Worm (Caenorhabditis elegans): ENCODE results near the gene ugt-50.

The ugt-50 gene

DNA sequence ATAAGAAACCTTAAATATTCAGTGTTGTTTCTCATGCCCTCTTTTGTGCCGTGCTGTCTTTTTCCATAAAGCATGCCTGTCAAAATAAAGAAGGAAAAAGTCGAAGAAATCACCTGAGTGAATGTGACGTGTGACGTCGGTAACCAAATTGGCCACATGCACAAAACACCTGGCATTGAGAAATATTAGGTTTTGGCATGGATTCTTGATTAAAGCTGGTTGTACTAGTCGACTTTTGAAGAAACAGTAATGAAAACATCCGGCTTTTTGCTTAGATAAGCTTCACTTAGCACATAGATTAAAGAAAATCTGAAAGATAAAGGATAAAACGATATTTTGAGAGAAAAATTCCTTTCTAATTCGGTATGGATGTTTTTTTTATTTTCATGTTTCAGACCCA lies 34.8 kb downstream of the ugt-50 start:
- TF ChIP-seq ceh-22 (tag; optimal IDR thresholded peaks at IDR 0.05) (no peak), dmd-4 (tag; optimal IDR thresholded peaks at IDR 0.05; ENCODE audit: borderline replicate concordance) (no peak), ceh-19 (GFP tag; optimal IDR thresholded peaks at IDR 0.05) (no peak), ceh-6 (GFP tag; optimal IDR thresholded peaks at IDR 0.05) (no peak), ets-4 (tag; optimal IDR thresholded peaks at IDR 0.05) (no peak), C38D4.7 (GFP tag; optimal IDR thresholded peaks at IDR 0.05) (no peak), unc-3 (GFP tag; conservative IDR thresholded peaks at IDR 0.05) (no peak), unc-3 (tag; optimal IDR thresholded peaks at IDR 0.05) (no peak), fkh-6 (tag; optimal IDR thresholded peaks at IDR 0.05) (no peak), madf-2 (tag; optimal IDR thresholded peaks at IDR 0.05) (no peak), ttx-3 (tag; optimal IDR thresholded peaks at IDR 0.05) (no peak), ceh-48 (tag; optimal IDR thresholded peaks at IDR 0.05) (no peak), C08G9.2 (tag; optimal IDR thresholded peaks at IDR 0.05) (no peak), nhr-11 (tag; optimal IDR thresholded peaks at IDR 0.05) (no peak), unc-42 (tag; optimal IDR thresholded peaks at IDR 0.05) (no peak), fax-1 (tag; optimal IDR thresholded peaks at IDR 0.05) (no peak), ceh-9 (tag; optimal IDR thresholded peaks at IDR 0.05) (no peak), sox-2 (GFP tag; IDR thresholded peaks at IDR 0.05) (no peak)

ce11 chrX:12730075-12730474 lies 38.7 kb downstream of the ugt-50 start:
- TF ChIP-seq ttx-3 (tag; optimal IDR thresholded peaks at IDR 0.05) (no peak), zip-5 (tag; optimal IDR thresholded peaks at IDR 0.05) (no peak), unc-55 (GFP tag; optimal IDR thresholded peaks at IDR 0.05) (no peak), unc-42 (tag; optimal IDR thresholded peaks at IDR 0.05) (no peak), sdc-2 (tag; optimal IDR thresholded peaks at IDR 0.05) (peak; percentile 96), madf-2 (tag; optimal IDR thresholded peaks at IDR 0.05) (no peak), F13H6.1 (tag; optimal IDR thresholded peaks at IDR 0.05) (no peak), elt-2 (tag; optimal IDR thresholded peaks at IDR 0.05) (peak; percentile 11), mec-3 (tag; optimal IDR thresholded peaks at IDR 0.05; ENCODE audit: borderline replicate concordance) (no peak), unc-3 (GFP tag; conservative IDR thresholded peaks at IDR 0.05) (no peak), unc-3 (tag; optimal IDR thresholded peaks at IDR 0.05) (no peak), dmd-4 (tag; optimal IDR thresholded peaks at IDR 0.05; ENCODE audit: borderline replicate concordance) (no peak), ceh-2 (tag; optimal IDR thresholded peaks at IDR 0.05) (no peak), hlh-6 (tag; optimal IDR thresholded peaks at IDR 0.05) (no peak), ceh-31 (tag; optimal IDR thresholded peaks at IDR 0.05) (no peak), ceh-48 (tag; optimal IDR thresholded peaks at IDR 0.05) (no peak), ref-2 (tag; optimal IDR thresholded peaks at IDR 0.05) (no peak), rnt-1 (tag; optimal IDR thresholded peaks at IDR 0.05) (no peak)

DNA sequence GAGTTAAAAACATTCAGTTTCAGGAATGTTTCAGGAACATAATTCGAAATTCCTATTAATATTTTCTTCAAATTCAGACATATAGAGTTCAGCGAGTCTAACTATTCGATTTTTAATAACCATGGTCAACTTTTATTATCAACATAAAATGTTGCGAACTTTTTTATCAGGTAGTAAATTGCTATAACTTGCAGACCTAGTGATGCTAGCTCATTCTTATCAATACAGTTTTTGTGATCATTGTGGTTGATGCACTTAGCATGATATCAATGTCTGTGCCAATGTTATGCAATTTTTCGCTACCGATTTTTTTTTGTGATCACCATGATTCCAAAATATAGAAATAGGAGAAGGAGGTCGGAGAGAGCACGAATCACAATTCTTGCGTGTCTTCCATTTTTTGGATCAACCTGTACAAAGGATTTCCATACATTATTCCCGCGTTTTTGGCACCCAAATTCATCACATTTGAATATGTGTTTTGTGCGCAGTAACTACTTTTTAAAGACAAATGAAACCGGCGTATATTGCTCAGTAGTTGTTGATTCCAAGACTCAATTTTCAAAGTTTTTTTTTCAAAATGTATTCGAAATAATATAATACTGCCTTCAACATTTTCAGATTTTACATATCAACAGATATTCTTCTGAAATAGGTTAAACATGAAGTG lies 40.0 kb downstream of the ugt-50 start, which contains the start of gene pgp-12:
Gene pgp-12, plus strand, starts transcription at position 620 of the 670 bp plus-strand sequence.
- TF ChIP-seq ceh-19 (GFP tag; optimal IDR thresholded peaks at IDR 0.05) (no peak), hlh-8 (tag; optimal IDR thresholded peaks at IDR 0.05) (no peak), fkh-6 (tag; optimal IDR thresholded peaks at IDR 0.05) (no peak), C08G9.2 (tag; optimal IDR thresholded peaks at IDR 0.05) (no peak), Y22D7AL.16 (tag; optimal IDR thresholded peaks at IDR 0.05) (no peak), odd-2 (tag; optimal IDR thresholded peaks at IDR 0.05) (no peak), C38D4.7 (GFP tag; optimal IDR thresholded peaks at IDR 0.05) (no peak), sox-2 (GFP tag; IDR thresholded peaks at IDR 0.05) (no peak), tbx-7 (tag; optimal IDR thresholded peaks at IDR 0.05) (no peak), pat-9 (tag; optimal IDR thresholded peaks at IDR 0.05) (no peak)

DNA sequence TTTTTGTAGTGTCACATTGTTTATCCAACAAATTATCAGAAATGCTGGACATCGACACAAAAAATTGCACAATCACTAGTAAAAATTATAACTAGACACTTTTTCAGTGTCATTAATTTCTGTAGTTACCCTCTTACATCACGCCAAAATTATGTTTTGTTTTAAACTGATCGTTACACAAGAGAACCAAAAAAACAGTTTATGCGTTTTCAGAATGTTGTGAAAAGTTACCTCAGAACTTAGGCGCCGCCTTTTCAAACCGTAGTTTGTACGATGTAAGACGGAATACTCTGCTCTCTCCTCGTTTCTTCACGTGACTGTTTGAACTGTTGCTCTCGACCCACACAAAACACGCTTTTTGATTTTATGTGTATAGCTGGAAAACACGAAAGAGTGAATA lies 47.1 kb downstream of the ugt-50 start, which contains the start of gene pgp-13:
Gene pgp-13, plus strand, starts transcription at position 301 of the 400 bp plus-strand sequence.
- no peak for TF ChIP-seq che-1 (tag; optimal IDR thresholded peaks at IDR 0.05)
- TF ChIP-seq unc-42 (tag; optimal IDR thresholded peaks at IDR 0.05), result no peak
- no peak for TF ChIP-seq pqm-1 (tag; optimal IDR thresholded peaks at IDR 0.05)
- no peak for TF ChIP-seq fax-1 (tag; optimal IDR thresholded peaks at IDR 0.05)
- no peak for TF ChIP-seq zip-5 (tag; optimal IDR thresholded peaks at IDR 0.05)
- no peak for TF ChIP-seq ets-4 (tag; optimal IDR thresholded peaks at IDR 0.05)
- no peak for TF ChIP-seq sox-2 (GFP tag; IDR thresholded peaks at IDR 0.05)
- TF ChIP-seq elt-2 (tag; optimal IDR thresholded peaks at IDR 0.05), result no peak
- TF ChIP-seq dmd-4 (tag; optimal IDR thresholded peaks at IDR 0.05; ENCODE audit: borderline replicate concordance), result no peak
- no peak for TF ChIP-seq ceh-9 (tag; optimal IDR thresholded peaks at IDR 0.05)
- no peak for TF ChIP-seq nfya-1 (tag; optimal IDR thresholded peaks at IDR 0.05)
- no peak for TF ChIP-seq lim-6 (tag; optimal IDR thresholded peaks at IDR 0.05)
- TF ChIP-seq nhr-11 (tag; optimal IDR thresholded peaks at IDR 0.05), result no peak
- no peak for TF ChIP-seq ceh-34 (tag; optimal IDR thresholded peaks at IDR 0.05)

All from whole organism, late embryonic.